Worm (Caenorhabditis elegans) whole organism, L3 larva: ENCODE measurements around the gene C07A12.2.

Experiments
- ama-1 ChIP-seq: fragments of 150-350 bp; optimal IDR thresholded peaks from 2 replicates; lab custom pipeline; 2018
- ceh-9 ChIP-seq: sonication (generic microtip); optimal IDR thresholded peaks from 2 replicates; lab custom pipeline; 2018; ENCODE audit warnings: missing biosample characterization, missing genetic modification characterization
- daf-12 ChIP-seq: fragments of 150-350 bp; optimal IDR thresholded peaks from 2 replicates; lab custom pipeline; 2014; ENCODE audit warnings: missing biosample characterization, missing genetic modification reagents, missing genetic modification characterization
- elt-1 ChIP-seq: fragments of 150-350 bp; optimal IDR thresholded peaks from 2 replicates; lab custom pipeline; 2014; ENCODE audit warnings: missing biosample characterization, missing genetic modification characterization
- elt-3 ChIP-seq, 3 experiments: fragments of 150-350 bp in 1 of 3; sonication (generic microtip) in 2 of 3; optimal IDR thresholded peaks; 2 replicates in 2 of 3; 4 replicates in 1 of 3; lab custom pipeline; 2014 to 2017; ENCODE audit warnings: missing biosample characterization in 3 of 3, missing genetic modification characterization in 3 of 3
- nhr-11 ChIP-seq: fragments of 150-350 bp; optimal IDR thresholded peaks from 2 replicates; lab custom pipeline; 2014; ENCODE audit warnings: missing biosample characterization, missing genetic modification characterization
- nhr-12 ChIP-seq: fragments of 150-350 bp; optimal IDR thresholded peaks from 2 replicates; lab custom pipeline; 2014; ENCODE audit warnings: missing biosample characterization, missing genetic modification characterization
- nhr-76 ChIP-seq: fragments of 150-350 bp; sonication (generic microtip); optimal IDR thresholded peaks from 5 replicates; lab custom pipeline; 2014; ENCODE audit warnings: missing biosample characterization, missing genetic modification characterization
- nhr-77 ChIP-seq: fragments of 150-350 bp; optimal IDR thresholded peaks from 2 replicates; lab custom pipeline; 2014; ENCODE audit warnings: missing biosample characterization, missing genetic modification characterization
- zag-1 ChIP-seq: fragments of 150-350 bp; optimal IDR thresholded peaks from 2 replicates; lab custom pipeline; 2014; ENCODE audit warnings: missing biosample characterization, missing genetic modification characterization

DNA sequence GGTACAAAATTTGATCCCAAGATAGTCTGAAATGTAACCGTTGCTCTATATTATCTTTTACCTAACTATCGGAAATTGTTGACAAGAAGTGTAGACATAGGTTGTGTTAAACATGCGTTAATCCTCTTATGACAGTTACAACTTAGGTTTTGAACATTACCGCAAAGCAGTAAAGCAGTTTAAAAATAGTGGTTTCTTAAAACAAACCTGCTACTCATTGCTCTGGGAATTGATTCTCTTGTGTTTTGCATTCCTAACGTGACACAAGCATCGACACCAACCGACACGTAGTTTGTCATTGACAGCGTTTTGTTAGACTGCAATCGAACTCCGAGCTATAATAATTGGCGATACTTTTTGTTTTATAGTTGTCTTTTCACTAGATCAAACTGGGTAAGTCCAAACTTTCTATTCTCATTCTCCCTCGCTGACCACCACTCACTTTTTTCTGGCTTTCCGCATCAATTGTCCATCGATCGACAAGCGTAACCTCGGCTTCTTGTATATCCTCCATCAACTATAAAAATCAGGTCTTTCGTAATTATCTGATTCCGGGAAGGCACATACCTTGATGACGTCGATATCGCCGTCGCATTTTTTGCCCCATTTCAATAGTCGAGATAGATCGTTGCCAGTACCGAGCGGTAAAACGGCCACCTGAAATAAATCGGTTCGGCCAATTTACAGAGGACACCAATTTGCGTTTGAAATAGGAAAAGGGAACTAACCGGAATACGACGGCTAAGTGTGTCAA lies 48.7 kb upstream of the C07A12.2 start:
- TF ChIP-seq nhr-11 (tag; lab: Kevin White, UChicago) (no peak), elt-1 (tag; lab: Kevin White, UChicago) (no peak), nhr-76 (tag; lab: Kevin White, UChicago) (no peak), daf-12 (tag; lab: Kevin White, UChicago) (no peak), ama-1 (lab: Kevin White, UChicago) (peak; percentile 64), zag-1 (tag; lab: Kevin White, UChicago) (no peak), elt-3 (tag; optimal IDR thresholded peaks at IDR 0.05; lab: Kevin White, UChicago) (no peak), ceh-9 (tag; lab: Kevin White, UChicago) (no peak), nhr-77 (tag; lab: Kevin White, UChicago) (no peak), nhr-12 (tag; lab: Kevin White, UChicago) (no peak)
